Fruit fly (Drosophila melanogaster) S2 (cell line): ENCODE results near the gene CG32812.

ENCODE experiments used
- CG8478 ChIP-seq: fragments of >200 bp; optimal IDR thresholded peaks from 2 replicates; lab custom pipeline; 2018
- CTCF ChIP-seq, 2 experiments: fragments of >200 bp; optimal IDR thresholded peaks; 2 replicates each; lab custom pipeline; 2018

dm6 chrX:1271080-1271479 lies 16.0 kb upstream of the CG32812 start:
- TF ChIP-seq CG8478 (lab: Kevin White, UChicago) (no peak), CTCF (optimal IDR thresholded peaks at IDR 0.05; lab: Kevin White, UChicago) (no peak)
